Fruit fly (Drosophila melanogaster): Measurements from ENCODE around the gene Top2.

The Top2 gene

dm6 chr2L:19492934-19493686 lies 39.8 kb upstream of the Top2 start, which contains the start of the genes swm and Ctu2 (continued):
- TF ChIP-seq CG14050 (GFP tag; IDR thresholded peaks at IDR 0.05) (0 out of 3 replicates have a peak, but pooled peaks have one; percentile 24), sob (GFP tag; IDR thresholded peaks at IDR 0.05) (peak; percentile 60), CG34224 (GFP tag; IDR thresholded peaks at IDR 0.05; ENCODE audit: partially characterized antibody) (peak; percentile 71), nerfin-2 (GFP tag; IDR thresholded peaks at IDR 0.05; ENCODE audit: partially characterized antibody) (0 out of 2 replicates have a peak, but pooled peaks have one; percentile 50), CG9727 (GFP tag; optimal IDR thresholded peaks at IDR 0.05) (peak; percentile 71), pan (optimal IDR thresholded peaks at IDR 0.05) (no peak), pan (GFP tag; optimal IDR thresholded peaks at IDR 0.05 in 1 of 2, IDR thresholded peaks at IDR 0.05 in 1 of 2) (peak in 1 of 2 experiments; percentile 60), pum (GFP tag; optimal IDR thresholded peaks at IDR 0.05) (peak; percentile 23), CG7928 (GFP tag; optimal IDR thresholded peaks at IDR 0.05) (peak; percentile 88), CG17912 (GFP tag; optimal IDR thresholded peaks at IDR 0.05) (no peak), Bteb2 (GFP tag; optimal IDR thresholded peaks at IDR 0.05) (no peak), CG8388 (GFP tag; optimal IDR thresholded peaks at IDR 0.05) (peak; percentile 69), Dref (GFP tag; IDR thresholded peaks at IDR 0.05) (peak; percentile 81), nerfin-1 (tag; optimal IDR thresholded peaks at IDR 0.05) (peak; percentile 72), HLH54F (GFP tag; optimal IDR thresholded peaks at IDR 0.05) (peak; percentile 0), PHDP (tag; optimal IDR thresholded peaks at IDR 0.05) (peak; percentile 75), ham (GFP tag; IDR thresholded peaks at IDR 0.05) (no peak), Hand (GFP tag; optimal IDR thresholded peaks at IDR 0.05) (peak; percentile 52), CG12104 (GFP tag; optimal IDR thresholded peaks at IDR 0.05) (peak; percentile 36), sug (tag; optimal IDR thresholded peaks at IDR 0.05) (peak; percentile 85), D (optimal IDR thresholded peaks at IDR 0.05) (no peak), D (GFP tag; optimal IDR thresholded peaks at IDR 0.05) (peak; percentile 40), row (GFP tag; IDR thresholded peaks at IDR 0.05) (peak; percentile 90), bsh (GFP tag; optimal IDR thresholded peaks at IDR 0.05) (peak in 1 of 2 experiments; percentile 67), CG3065 (GFP tag; optimal IDR thresholded peaks at IDR 0.05) (no peak), Tbp (GFP tag; optimal IDR thresholded peaks at IDR 0.05) (no peak), dm (GFP tag; optimal IDR thresholded peaks at IDR 0.05) (peak; percentile 20), Ptx1 (GFP tag; IDR thresholded peaks at IDR 0.05) (peak; percentile 72), CG30020 (tag; optimal IDR thresholded peaks at IDR 0.05) (peak; percentile 83), CG12744 (GFP tag; optimal IDR thresholded peaks at IDR 0.05) (no peak), az2 (GFP tag; optimal IDR thresholded peaks at IDR 0.05) (peak; percentile 48), CG15514 (GFP tag; optimal IDR thresholded peaks at IDR 0.05) (peak; percentile 44), CG18262 (tag; optimal IDR thresholded peaks at IDR 0.05) (peak; percentile 73), Ravus (GFP tag; IDR thresholded peaks at IDR 0.05) (no peak), fd96Cb (tag; optimal IDR thresholded peaks at IDR 0.05) (peak; percentile 48), Xrp1 (GFP tag; IDR thresholded peaks at IDR 0.05) (peak; percentile 72), Pdp1 (GFP tag; optimal IDR thresholded peaks at IDR 0.05) (peak in 1 of 2 experiments; percentile 18), Sry-β (GFP tag; optimal IDR thresholded peaks at IDR 0.05) (peak; percentile 94), Sin3A (optimal IDR thresholded peaks at IDR 0.05) (peak; percentile 66), chm (GFP tag; IDR thresholded peaks at IDR 0.05) (no peak), danr (GFP tag; IDR thresholded peaks at IDR 0.05) (0 out of 2 replicates have a peak, but pooled peaks have one; percentile 18), stwl (tag; optimal IDR thresholded peaks at IDR 0.05) (peak; percentile 61), CG8478 (optimal IDR thresholded peaks at IDR 0.05) (peak; percentile 81), Nf-YC (tag; optimal IDR thresholded peaks at IDR 0.05) (peak; percentile 77), CG4404 (GFP tag; IDR thresholded peaks at IDR 0.05) (peak; percentile 56), sd (tag; optimal IDR thresholded peaks at IDR 0.05) (peak; percentile 89), Xbp1 (GFP tag; optimal IDR thresholded peaks at IDR 0.05) (peak; percentile 68), CG8290 (GFP tag; optimal IDR thresholded peaks at IDR 0.05) (peak; percentile 34), CG8290 (tag; optimal IDR thresholded peaks at IDR 0.05) (peak in 1 of 2 experiments; percentile 29), dmrt11E (tag; optimal IDR thresholded peaks at IDR 0.05) (peak; percentile 65)

All from whole organism, embryonic.